Fruit fly (Drosophila melanogaster): Measurements from ENCODE around the gene Dysb.

The Dysb gene

DNA sequence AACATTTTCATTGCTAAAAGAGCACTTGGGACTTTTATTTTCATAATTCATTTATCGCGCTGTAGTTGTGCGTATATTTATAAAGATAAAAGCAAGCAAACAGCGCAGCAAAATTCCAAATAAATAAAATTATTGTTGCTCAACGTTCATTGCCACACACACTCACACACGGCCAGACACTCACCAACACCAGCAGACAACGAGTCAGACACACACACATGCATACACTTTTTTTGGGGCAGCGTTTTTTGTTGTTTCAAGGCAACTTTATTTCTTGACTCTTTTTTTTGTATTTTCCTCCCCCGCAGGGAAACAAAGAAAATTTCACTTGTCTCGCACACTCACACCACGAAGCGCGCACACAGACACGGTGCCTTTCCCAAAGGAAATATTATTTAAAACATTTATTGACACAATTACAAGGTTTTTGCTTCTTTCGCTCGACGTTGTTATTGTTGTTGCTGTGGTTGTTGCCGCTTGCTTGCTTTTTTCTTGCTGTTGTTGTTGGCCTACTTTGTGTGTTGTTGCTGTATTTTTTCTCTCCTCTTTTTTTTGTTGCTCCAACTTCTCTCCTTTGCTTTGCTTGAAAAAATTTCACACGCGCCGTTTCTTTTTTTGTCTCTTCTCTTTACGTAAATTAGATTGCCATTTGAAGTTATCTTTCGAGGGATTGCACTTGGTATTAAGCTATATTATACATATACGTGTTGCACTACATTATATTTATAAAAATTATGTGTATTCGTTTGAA lies 47.5 kb upstream of the Dysb start:
- TF ChIP-seq exex (tag; optimal IDR thresholded peaks at IDR 0.05) (peak; percentile 8), CG2120 (GFP tag; optimal IDR thresholded peaks at IDR 0.05) (no peak), Hr3 (GFP tag; optimal IDR thresholded peaks at IDR 0.05) (peak; percentile 21), CG2678 (tag; optimal IDR thresholded peaks at IDR 0.05) (peak; percentile 16), Fer1 (GFP tag; optimal IDR thresholded peaks at IDR 0.05) (peak; percentile 27), bsh (GFP tag; optimal IDR thresholded peaks at IDR 0.05) (peak in 1 of 2 experiments; percentile 82), Jarid2 (GFP tag; optimal IDR thresholded peaks at IDR 0.05) (peak; percentile 57), CG34376 (GFP tag; optimal IDR thresholded peaks at IDR 0.05) (peak; percentile 18), Hey (tag; optimal IDR thresholded peaks at IDR 0.05) (no peak), chm (GFP tag; IDR thresholded peaks at IDR 0.05) (peak; percentile 51; the same call in 1 of the 2 replicates), Trl (optimal IDR thresholded peaks at IDR 0.05) (peak; percentile 20 to 58), Trl (GFP tag; optimal IDR thresholded peaks at IDR 0.05) (no peak), CG4360 (GFP tag; IDR thresholded peaks at IDR 0.05) (peak; percentile 97), Drgx (GFP tag; IDR thresholded peaks at IDR 0.05) (peak; percentile 50), nom (GFP tag; optimal IDR thresholded peaks at IDR 0.05) (peak; percentile 90), Med (GFP tag) (peak; percentile 80), CG15073 (GFP tag; optimal IDR thresholded peaks at IDR 0.05) (no peak), esg (GFP tag; conservative IDR thresholded peaks at IDR 0.05) (no peak), Opbp (GFP tag; IDR thresholded peaks at IDR 0.05; ENCODE audit: partially characterized antibody) (no peak), abd-A (tag; optimal IDR thresholded peaks at IDR 0.05) (peak; percentile 32), lbe (GFP tag; optimal IDR thresholded peaks at IDR 0.05) (peak; percentile 46), CG2116 (GFP tag; optimal IDR thresholded peaks at IDR 0.05) (peak; percentile 6), btn (GFP tag; optimal IDR thresholded peaks at IDR 0.05) (no peak), lola (GFP tag; optimal IDR thresholded peaks at IDR 0.05) (peak in 1 of 3 experiments; percentile 32), sqz (GFP tag; optimal IDR thresholded peaks at IDR 0.05) (peak; percentile 98), YL-1 (GFP tag; optimal IDR thresholded peaks at IDR 0.05) (peak; percentile 42), CG17385 (GFP tag; optimal IDR thresholded peaks at IDR 0.05) (peak; percentile 38), CG12391 (tag; optimal IDR thresholded peaks at IDR 0.05) (peak; percentile 0), chinmo (GFP tag; IDR thresholded peaks at IDR 0.05; ENCODE audit: partially characterized antibody) (peak; percentile 73; the same call in 1 of the 4 replicates), MESR4 (GFP tag; optimal IDR thresholded peaks at IDR 0.05) (peak; percentile 47), trh (GFP tag; optimal IDR thresholded peaks at IDR 0.05) (no peak), Aef1 (GFP tag; IDR thresholded peaks at IDR 0.05) (peak; percentile 41; the same call in 2 of the 3 replicates), sd (tag; optimal IDR thresholded peaks at IDR 0.05) (peak; percentile 64), CG13287 (GFP tag; IDR thresholded peaks at IDR 0.05; ENCODE audit: partially characterized antibody) (0 out of 2 replicates have a peak, but pooled peaks have one; percentile 13), CG8924 (tag; optimal IDR thresholded peaks at IDR 0.05) (peak; percentile 82), sug (tag; optimal IDR thresholded peaks at IDR 0.05) (peak; percentile 72), CG9932 (GFP tag; IDR thresholded peaks at IDR 0.05) (no peak), vvl (GFP tag; IDR thresholded peaks at IDR 0.05) (peak; percentile 29; the same call in 1 of the 2 replicates), eve (GFP tag; optimal IDR thresholded peaks at IDR 0.05) (peak in 1 of 2 experiments; percentile 69), CG7745 (tag; optimal IDR thresholded peaks at IDR 0.05) (no peak), CG16779 (GFP tag; IDR thresholded peaks at IDR 0.05) (no peak), D19A (tag; optimal IDR thresholded peaks at IDR 0.05) (peak; percentile 19), CG9876 (GFP tag; optimal IDR thresholded peaks at IDR 0.05) (no peak), cg (GFP tag; optimal IDR thresholded peaks at IDR 0.05) (peak; percentile 91), CG12769 (tag; optimal IDR thresholded peaks at IDR 0.05) (peak; percentile 24), tx (GFP tag; optimal IDR thresholded peaks at IDR 0.05) (no peak), CG10979 (tag; optimal IDR thresholded peaks at IDR 0.05) (no peak), sima (GFP tag; optimal IDR thresholded peaks at IDR 0.05) (no peak)
